Worm (Caenorhabditis elegans) whole organism, L1 larva: Measurements from ENCODE around the gene seu-1.

Experiments used
- C04F5.9 ChIP-seq: sonication (generic microtip); optimal IDR thresholded peaks from 2 replicates; lab custom pipeline; 2016; ENCODE audit warnings: missing genetic modification characterization, missing compliant biosample characterization
- C16A3.4 ChIP-seq: fragments of 150-350 bp; optimal IDR thresholded peaks from 2 replicates; lab custom pipeline; 2014; ENCODE audit warnings: missing biosample characterization, missing genetic modification characterization
- aly-2 ChIP-seq: fragments of 150-350 bp; optimal IDR thresholded peaks from 2 replicates; lab custom pipeline; 2014; ENCODE audit warnings: missing biosample characterization, missing genetic modification characterization
- blmp-1 ChIP-seq: fragments of 150-350 bp; optimal IDR thresholded peaks from 2 replicates; lab custom pipeline; 2014; ENCODE audit warnings: missing biosample characterization, missing genetic modification characterization
- ceh-63 ChIP-seq: fragments of 200-800 bp; sonication (Bioruptor generic); optimal IDR thresholded peaks from 2 replicates; lab custom pipeline; 2018; ENCODE audit warnings: mild to moderate bottlenecking, missing genetic modification characterization, missing compliant biosample characterization
- ceh-82 ChIP-seq, 3 experiments: fragments of 150-350 bp in 1 of 3; sonication (generic microtip) in 2 of 3; optimal IDR thresholded peaks; 2 replicates each; lab custom pipeline; 2014 to 2017; ENCODE audit warnings: missing biosample characterization in 3 of 3, missing genetic modification characterization in 3 of 3
- ceh-88 ChIP-seq: fragments of 200-800 bp; sonication (Bioruptor generic); IDR thresholded peaks from 2 replicates; pipeline ENCODE4 v1.3.6; 2022; ENCODE audit warnings: missing genetic modification characterization, missing compliant biosample characterization
- dpl-1 ChIP-seq, 3 experiments: fragments of 150-350 bp in 2 of 3; sonication (generic microtip) in 1 of 3; optimal IDR thresholded peaks; 2 replicates each; lab custom pipeline; 2014 to 2017; ENCODE audit warnings: missing biosample characterization in 3 of 3, missing genetic modification characterization in 3 of 3, missing genetic modification reagents in 3 of 3
- efl-1 ChIP-seq, 4 experiments: fragments of 150-350 bp; optimal IDR thresholded peaks in 3 of 4; peaks in 1 of 4; 1 replicate in 1 of 4; 2 replicates in 3 of 4; lab custom pipeline; 2014; ENCODE audit warnings: missing biosample characterization in 2 of 4, missing genetic modification characterization in 2 of 4, missing genetic modification reagents in 2 of 4
- efl-3 ChIP-seq: fragments of 200-800 bp; sonication (Bioruptor generic); optimal IDR thresholded peaks from 2 replicates; lab custom pipeline; 2018; ENCODE audit warnings: mild to moderate bottlenecking, missing genetic modification characterization, missing compliant biosample characterization
- egl-13 ChIP-seq: sonication (generic microtip); optimal IDR thresholded peaks from 2 replicates; lab custom pipeline; 2016; ENCODE audit warnings: missing genotype, missing genetic modification reagents, missing genetic modification characterization, missing compliant biosample characterization
- elt-2 ChIP-seq: sonication (generic microtip); optimal IDR thresholded peaks from 2 replicates; lab custom pipeline; 2016; ENCODE audit warnings: missing genetic modification characterization, mild to moderate bottlenecking, inconsistent platforms, missing compliant biosample characterization, missing genetic modification reagents
- ets-5 ChIP-seq: fragments of 200-800 bp; sonication (Bioruptor generic); IDR thresholded peaks from 2 replicates; pipeline ENCODE4 v1.3.6; 2022; ENCODE audit warnings: missing genetic modification characterization, missing compliant biosample characterization
- fkh-8 ChIP-seq: sonication (generic microtip); optimal IDR thresholded peaks from 2 replicates; lab custom pipeline; 2016; ENCODE audit warnings: mild to moderate bottlenecking, missing genetic modification characterization, missing compliant biosample characterization
- fos-1 ChIP-seq: fragments of 150-350 bp; optimal IDR thresholded peaks from 2 replicates; lab custom pipeline; 2014; ENCODE audit warnings: missing biosample characterization, missing genetic modification characterization
- grh-1 ChIP-seq: fragments of 200-800 bp; sonication (Bioruptor generic); IDR thresholded peaks from 2 replicates; pipeline ENCODE4 v1.3.6; 2022; ENCODE audit warnings: missing genetic modification reagents, missing genetic modification characterization, missing compliant biosample characterization
- hlh-17 ChIP-seq: fragments of 200-800 bp; sonication (Bioruptor generic); optimal IDR thresholded peaks from 2 replicates; lab custom pipeline; 2018; ENCODE audit warnings: missing genetic modification characterization, mild to moderate bottlenecking, missing compliant biosample characterization, moderate library complexity, borderline replicate concordance
- hlh-4 ChIP-seq: sonication (generic microtip); optimal IDR thresholded peaks from 2 replicates; lab custom pipeline; 2016; ENCODE audit warnings: mild to moderate bottlenecking, missing genetic modification characterization, missing compliant biosample characterization
- hpl-2 ChIP-seq: fragments of 150-350 bp; optimal IDR thresholded peaks from 2 replicates; lab custom pipeline; 2014; ENCODE audit warnings: missing biosample characterization, missing genetic modification reagents, missing genetic modification characterization
- irx-1 ChIP-seq: sonication (generic microtip); optimal IDR thresholded peaks from 2 replicates; lab custom pipeline; 2016; ENCODE audit warnings: missing genetic modification characterization, missing compliant biosample characterization
- lin-14 ChIP-seq: fragments of 200-800 bp; sonication (Bioruptor generic); optimal IDR thresholded peaks from 2 replicates; lab custom pipeline; 2018; ENCODE audit warnings: mild to moderate bottlenecking, missing genetic modification characterization, moderate library complexity, missing compliant biosample characterization
- lin-35 ChIP-seq, 2 experiments: fragments of 150-350 bp; optimal IDR thresholded peaks; 2 replicates each; lab custom pipeline; 2014; ENCODE audit warnings: missing biosample characterization in 2 of 2, missing genetic modification characterization in 2 of 2, missing genetic modification reagents in 2 of 2
- lin-39 ChIP-seq: fragments of 150-350 bp; optimal IDR thresholded peaks from 2 replicates; lab custom pipeline; 2014; ENCODE audit warnings: missing biosample characterization, missing genetic modification reagents, missing genetic modification characterization
- lir-3 ChIP-seq: sonication (generic microtip); optimal IDR thresholded peaks from 2 replicates; lab custom pipeline; 2016; ENCODE audit warnings: mild to moderate bottlenecking, missing genetic modification characterization, moderate library complexity, missing compliant biosample characterization; ENCODE audit not compliant: poor library complexity
- mef-2 ChIP-seq: fragments of 150-350 bp; optimal IDR thresholded peaks from 2 replicates; lab custom pipeline; 2014; ENCODE audit warnings: missing biosample characterization, missing genetic modification characterization
- nhr-237 ChIP-seq: fragments of 150-350 bp; optimal IDR thresholded peaks from 2 replicates; lab custom pipeline; 2014; ENCODE audit warnings: missing biosample characterization, missing genetic modification characterization
- nhr-47 ChIP-seq: sonication (generic microtip); optimal IDR thresholded peaks from 2 replicates; lab custom pipeline; 2016; ENCODE audit warnings: mild to moderate bottlenecking, missing genetic modification characterization, moderate library complexity, missing compliant biosample characterization
- nhr-71 ChIP-seq: sonication (generic microtip); optimal IDR thresholded peaks from 2 replicates; lab custom pipeline; 2016; ENCODE audit warnings: mild to moderate bottlenecking, missing genetic modification characterization, moderate library complexity, missing compliant biosample characterization
- nhr-76 ChIP-seq: sonication (generic microtip); optimal IDR thresholded peaks from 2 replicates; lab custom pipeline; 2017; ENCODE audit warnings: missing biosample characterization, missing genetic modification characterization
- pag-3 ChIP-seq: sonication (generic microtip); optimal IDR thresholded peaks from 2 replicates; lab custom pipeline; 2017; ENCODE audit warnings: missing genetic modification characterization, mild to moderate bottlenecking, missing compliant biosample characterization, antibody characterized with exemption, borderline replicate concordance; ENCODE audit not compliant: insufficient read depth
- pqm-1 ChIP-seq: sonication (generic microtip); optimal IDR thresholded peaks from 3 replicates; lab custom pipeline; 2017; ENCODE audit warnings: missing biosample characterization, missing genetic modification characterization
- rnt-1 ChIP-seq: sonication (generic microtip); optimal IDR thresholded peaks from 2 replicates; lab custom pipeline; 2016; ENCODE audit warnings: mild to moderate bottlenecking, missing genetic modification characterization, moderate library complexity, missing compliant biosample characterization
- snpc-4 ChIP-seq: fragments of 150-350 bp; optimal IDR thresholded peaks from 2 replicates; lab custom pipeline; 2014; ENCODE audit warnings: missing biosample characterization, missing genetic modification characterization
- swsn-7 ChIP-seq: sonication (generic microtip); optimal IDR thresholded peaks from 2 replicates; lab custom pipeline; 2016; ENCODE audit warnings: missing genetic modification characterization, missing compliant biosample characterization
- tbx-2 ChIP-seq: sonication (generic microtip); optimal IDR thresholded peaks from 2 replicates; lab custom pipeline; 2016; ENCODE audit warnings: missing genetic modification characterization, missing compliant biosample characterization
- unc-130 ChIP-seq: fragments of 150-350 bp; optimal IDR thresholded peaks from 2 replicates; lab custom pipeline; 2017; ENCODE audit warnings: missing biosample characterization, missing genetic modification characterization, inconsistent platforms
- unc-98 ChIP-seq: fragments of 200-800 bp; sonication (Bioruptor generic); IDR thresholded peaks from 2 replicates; pipeline ENCODE4 v1.3.6; 2022; ENCODE audit warnings: missing genetic modification characterization, missing compliant biosample characterization
- xbp-1 ChIP-seq: sonication (generic microtip); optimal IDR thresholded peaks from 2 replicates; lab custom pipeline; 2016; ENCODE audit warnings: missing genetic modification characterization, missing compliant biosample characterization
- zag-1 ChIP-seq: fragments of 150-350 bp; optimal IDR thresholded peaks from 2 replicates; lab custom pipeline; 2014; ENCODE audit warnings: missing biosample characterization, missing genetic modification characterization
- zip-4 ChIP-seq: fragments of 200-800 bp; sonication (Bioruptor generic); optimal IDR thresholded peaks from 2 replicates; lab custom pipeline; 2018; ENCODE audit warnings: mild to moderate bottlenecking, missing genetic modification characterization, moderate library complexity, missing compliant biosample characterization
- ztf-11 ChIP-seq, 2 experiments: sonication (generic microtip); optimal IDR thresholded peaks; 2 replicates each; lab custom pipeline; 2016 to 2017; ENCODE audit warnings: missing genetic modification characterization in 2 of 2, missing biosample characterization in 1 of 2, missing compliant biosample characterization in 1 of 2

The seu-1 gene

ce11 chrIV:6329339-6329738 is at the start of gene seu-1:
TSS of gene seu-1 (plus strand) at chrIV:6329639.
- TF ChIP-seq elt-2 (no peak), grh-1 (GFP tag; lab: Robert Waterston, UW) (no peak), efl-1 (optimal IDR thresholded peaks at IDR 0.05; lab: Kevin White, UChicago) (no peak), efl-1 (GFP tag; optimal IDR thresholded peaks at IDR 0.05 in 1 of 2; lab: Kevin White, UChicago) (peak in 1 of 2 experiments; percentile 65), blmp-1 (tag; lab: Kevin White, UChicago) (no peak)

DNA sequence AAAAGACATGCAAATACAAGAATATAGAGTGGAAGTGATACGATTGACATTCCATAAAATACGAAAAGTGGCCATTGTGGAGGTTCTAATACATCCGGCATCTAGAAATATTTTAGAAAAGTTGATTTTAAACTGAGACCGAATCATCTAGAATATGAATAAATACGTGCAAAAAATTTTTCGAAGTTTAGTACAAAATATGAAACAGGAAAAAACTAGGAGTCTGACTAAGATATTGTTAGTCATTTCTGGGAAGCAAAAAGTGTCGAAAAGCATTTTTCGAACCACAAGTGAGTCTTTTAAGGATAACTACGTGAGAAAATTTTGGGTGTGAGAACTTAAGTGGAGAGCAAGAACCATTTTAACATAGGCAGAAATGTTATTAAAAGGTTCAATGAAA is 47.3 kb upstream of the seu-1 start, which contains the start of gene srv-32:
Gene srv-32 (minus strand): TSS at position 101 of the 400 bp plus-strand sequence.
- no peak for TF ChIP-seq ceh-88 (GFP tag; lab: Robert Waterston, UW)

DNA sequence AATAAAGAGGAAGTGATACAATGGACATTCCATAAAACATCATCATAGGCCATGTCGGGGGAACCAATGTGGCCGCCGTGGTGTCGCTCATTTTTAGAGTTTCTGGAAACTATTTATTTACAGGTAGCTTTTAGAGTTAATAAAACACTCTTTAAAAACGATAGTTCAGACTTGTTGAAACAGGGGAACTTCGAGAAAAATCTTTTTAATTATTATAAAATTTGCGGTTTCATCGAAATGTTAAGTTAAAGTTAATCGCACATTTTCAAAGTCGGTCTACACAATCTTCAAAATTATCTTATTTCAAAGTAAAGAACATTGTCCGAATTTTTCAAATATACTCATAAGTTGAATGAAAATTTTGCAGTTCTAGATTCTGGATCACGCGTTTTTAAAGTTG is 45.2 kb upstream of the seu-1 start, which contains the start of gene ops-1:
Gene ops-1 (minus strand): TSS at position 101 of the 400 bp plus-strand sequence.
- TF ChIP-seq nhr-237 (tag; lab: Kevin White, UChicago), result no peak
- no peak for TF ChIP-seq zip-4 (GFP tag; lab: Kevin White, UChicago)
- TF ChIP-seq ets-5 (GFP tag; lab: Robert Waterston, UW), result no peak
- TF ChIP-seq efl-3 (GFP tag; lab: Kevin White, UChicago), result no peak
- no peak for TF ChIP-seq C04F5.9 (tag; lab: Kevin White, UChicago)
- TF ChIP-seq unc-130 (tag; lab: Kevin White, UChicago), result no peak
- TF ChIP-seq lin-35 (GFP tag; optimal IDR thresholded peaks at IDR 0.05; lab: Kevin White, UChicago), result no peak
- no peak for TF ChIP-seq zag-1 (tag; lab: Kevin White, UChicago)
- TF ChIP-seq elt-2, result no peak
- no peak for TF ChIP-seq lin-39 (tag; lab: Kevin White, UChicago)
- TF ChIP-seq tbx-2 (tag; lab: Kevin White, UChicago), result no peak
- no peak for TF ChIP-seq aly-2

DNA sequence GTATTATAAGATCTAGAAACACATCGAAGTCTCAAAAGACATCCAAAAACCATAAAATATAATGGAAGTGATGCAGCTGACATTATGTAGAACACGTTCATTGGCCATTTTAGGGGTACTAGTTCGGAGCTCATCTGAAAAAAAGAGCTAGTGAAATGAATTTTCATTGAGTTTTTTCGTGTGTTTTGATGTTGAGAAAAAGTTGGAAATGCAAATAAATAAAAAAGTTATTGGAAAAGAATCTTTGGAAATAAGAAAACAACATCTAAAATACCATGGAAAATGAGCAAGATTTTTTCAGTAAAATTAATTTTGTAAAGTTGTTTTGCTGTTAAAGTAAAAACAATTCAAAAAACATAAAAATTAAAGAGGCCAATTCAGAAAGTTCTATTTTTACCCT is 38.7 kb upstream of the seu-1 start, which contains the start of gene srv-24:
Gene srv-24 (minus strand): TSS at position 101 of the 400 bp plus-strand sequence.
- TF ChIP-seq lin-39 (tag; lab: Kevin White, UChicago) (no peak), irx-1 (tag; lab: Kevin White, UChicago) (no peak), hpl-2 (GFP tag; lab: Kevin White, UChicago) (no peak), lir-3 (tag; lab: Kevin White, UChicago) (no peak), nhr-237 (tag; lab: Kevin White, UChicago) (no peak), rnt-1 (tag; lab: Kevin White, UChicago) (no peak), egl-13 (tag; lab: Kevin White, UChicago) (no peak), hlh-4 (tag; lab: Kevin White, UChicago) (no peak), ceh-63 (GFP tag; lab: Kevin White, UChicago) (no peak), ceh-88 (GFP tag; lab: Robert Waterston, UW) (no peak), mef-2 (tag; lab: Kevin White, UChicago) (no peak), C16A3.4 (no peak), pqm-1 (no peak), hlh-17 (GFP tag; lab: Kevin White, UChicago) (no peak), blmp-1 (tag; lab: Kevin White, UChicago) (no peak)

DNA sequence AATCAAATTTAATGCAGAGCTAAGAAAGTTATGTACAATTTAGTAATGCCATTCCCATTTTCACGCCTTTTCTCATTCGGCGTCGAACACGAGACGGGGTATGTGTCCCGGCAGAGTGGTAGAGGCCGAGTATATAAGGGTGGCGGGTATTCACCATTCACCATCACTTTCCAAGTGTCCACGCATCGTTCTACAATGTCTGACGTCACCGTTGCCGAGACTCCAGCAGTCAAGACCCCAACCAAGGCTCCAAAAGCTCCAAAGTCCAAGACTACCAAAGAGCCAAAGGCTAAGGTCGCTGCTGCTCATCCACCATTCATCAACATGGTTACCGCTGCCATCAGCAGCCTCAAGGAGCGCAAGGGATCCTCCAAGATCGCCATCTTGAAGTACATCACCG is 35.4 kb upstream of the seu-1 start, which contains the start of gene hil-2:
Gene hil-2 (plus strand): TSS at position 160 of the 400 bp plus-strand sequence.
- TF ChIP-seq irx-1 (tag; lab: Kevin White, UChicago) (no peak), tbx-2 (tag; lab: Kevin White, UChicago) (no peak), efl-1 (optimal IDR thresholded peaks at IDR 0.05; lab: Kevin White, UChicago) (peak in 1 of 2 experiments; percentile 23), efl-1 (GFP tag; optimal IDR thresholded peaks at IDR 0.05 in 1 of 2; lab: Kevin White, UChicago) (no peak), snpc-4 (tag; lab: Kevin White, UChicago) (no peak), grh-1 (GFP tag; lab: Robert Waterston, UW) (0 out of 2 replicates have a peak, but pooled peaks have one; percentile 31), fos-1 (no peak), ceh-82 (tag; optimal IDR thresholded peaks at IDR 0.05; lab: Kevin White, UChicago) (peak in 1 of 3 experiments; percentile 44), lin-14 (GFP tag; lab: Kevin White, UChicago) (no peak), dpl-1 (GFP tag; optimal IDR thresholded peaks at IDR 0.05; lab: Kevin White, UChicago) (peak in 1 of 3 experiments; percentile 13), nhr-47 (peak; percentile 23), fkh-8 (no peak), swsn-7 (tag; lab: Kevin White, UChicago) (peak; percentile 40), unc-130 (tag; lab: Kevin White, UChicago) (no peak), xbp-1 (no peak), mef-2 (tag; lab: Kevin White, UChicago) (no peak), ztf-11 (tag; optimal IDR thresholded peaks at IDR 0.05; lab: Kevin White, UChicago) (peak in 1 of 2 experiments; percentile 4), hlh-17 (GFP tag; lab: Kevin White, UChicago) (no peak), pag-3 (tag; lab: Kevin White, UChicago) (no peak), nhr-76 (tag; lab: Kevin White, UChicago) (no peak), unc-98 (GFP tag; lab: Robert Waterston, UW) (no peak), nhr-71 (tag; lab: Kevin White, UChicago) (peak; percentile 17), C16A3.4 (peak; percentile 4)
